Worm (Caenorhabditis elegans): ENCODE measurements around the gene F55A11.7.
A peak's percentile ranks its signal among the peaks of the same experiment; 100 is the strongest.

F55A11.7 gene

ce11 chrV:11817263-11817726, 30.1 kb upstream of the F55A11.7 start:
- TF ChIP-seq nhr-77 (tag; optimal IDR thresholded peaks at IDR 0.05) (no peak), tbx-2 (tag; optimal IDR thresholded peaks at IDR 0.05) (no peak), ama-1 (optimal IDR thresholded peaks at IDR 0.05) (no peak), ztf-4 (tag; optimal IDR thresholded peaks at IDR 0.05) (no peak), unc-62 (GFP tag; optimal IDR thresholded peaks at IDR 0.05) (no peak), nhr-25 (tag; optimal IDR thresholded peaks at IDR 0.05) (no peak), nhr-23 (tag; optimal IDR thresholded peaks at IDR 0.05) (no peak), elt-3 (tag; optimal IDR thresholded peaks at IDR 0.05) (no peak)

- TF ChIP-seq fos-1 (tag; optimal IDR thresholded peaks at IDR 0.05) (no peak), nhr-237 (tag; optimal IDR thresholded peaks at IDR 0.05) (no peak), egl-27 (tag; optimal IDR thresholded peaks at IDR 0.05) (no peak), ceh-28 (tag; optimal IDR thresholded peaks at IDR 0.05) (no peak), daf-12 (tag; optimal IDR thresholded peaks at IDR 0.05) (no peak), aly-2 (tag; optimal IDR thresholded peaks at IDR 0.05) (no peak), nhr-67 (tag; optimal IDR thresholded peaks at IDR 0.05) (no peak), ceh-82 (tag; optimal IDR thresholded peaks at IDR 0.05) (no peak), nhr-76 (tag; optimal IDR thresholded peaks at IDR 0.05) (no peak), lin-15B (tag; optimal IDR thresholded peaks at IDR 0.05) (no peak)
These were observed 28.3 kb upstream of the F55A11.7 start for ce11 chrV:11815566-11815965.

- TF ChIP-seq nhr-11 (tag; optimal IDR thresholded peaks at IDR 0.05) (no peak), unc-39 (tag; optimal IDR thresholded peaks at IDR 0.05) (no peak), skn-1 (tag; optimal IDR thresholded peaks at IDR 0.05) (no peak), elt-3 (tag; optimal IDR thresholded peaks at IDR 0.05) (no peak), aly-2 (tag; optimal IDR thresholded peaks at IDR 0.05) (no peak), nhr-25 (tag; optimal IDR thresholded peaks at IDR 0.05) (no peak), nfya-1 (tag; optimal IDR thresholded peaks at IDR 0.05; ENCODE audit: insufficient read depth) (no peak), tbx-2 (tag; optimal IDR thresholded peaks at IDR 0.05) (no peak), elt-2 (tag; optimal IDR thresholded peaks at IDR 0.05) (no peak), egl-5 (tag; optimal IDR thresholded peaks at IDR 0.05) (no peak), fos-1 (tag; optimal IDR thresholded peaks at IDR 0.05) (no peak), mml-1 (tag; optimal IDR thresholded peaks at IDR 0.05) (no peak), lin-15B (tag; optimal IDR thresholded peaks at IDR 0.05) (no peak), snpc-4 (tag; optimal IDR thresholded peaks at IDR 0.05) (no peak)
These were observed 24.7 kb upstream of the F55A11.7 start, which contains the start of gene D2023.3 for ce11 chrV:11811921-11812320. Gene D2023.3, minus strand, starts transcription at chrV:11812021.

ce11 chrV:11809935-11810334, 22.7 kb upstream of the F55A11.7 start:
- TF ChIP-seq nhr-23 (tag; optimal IDR thresholded peaks at IDR 0.05) (no peak), nhr-25 (tag; optimal IDR thresholded peaks at IDR 0.05) (no peak), hmg-11 (tag; optimal IDR thresholded peaks at IDR 0.05) (no peak), snpc-4 (tag; optimal IDR thresholded peaks at IDR 0.05) (no peak), aly-2 (tag; optimal IDR thresholded peaks at IDR 0.05) (no peak), nhr-77 (tag; optimal IDR thresholded peaks at IDR 0.05) (no peak), fos-1 (tag; optimal IDR thresholded peaks at IDR 0.05) (no peak), lsy-12 (tag; optimal IDR thresholded peaks at IDR 0.05) (no peak), nhr-12 (tag; optimal IDR thresholded peaks at IDR 0.05) (no peak), sea-2 (GFP tag; optimal IDR thresholded peaks at IDR 0.05) (no peak), mml-1 (tag; optimal IDR thresholded peaks at IDR 0.05) (no peak), skn-1 (tag; optimal IDR thresholded peaks at IDR 0.05) (no peak), ama-1 (optimal IDR thresholded peaks at IDR 0.05) (no peak), R02D3.7 (tag; optimal IDR thresholded peaks at IDR 0.05) (no peak), egl-5 (tag; optimal IDR thresholded peaks at IDR 0.05) (no peak), eor-1 (tag; optimal IDR thresholded peaks at IDR 0.05) (no peak), unc-62 (GFP tag; optimal IDR thresholded peaks at IDR 0.05) (no peak), egl-27 (tag; optimal IDR thresholded peaks at IDR 0.05) (no peak)

ce11 chrV:11803518-11803994, 16.3 kb upstream of the F55A11.7 start:
- TF ChIP-seq nhr-11 (tag; optimal IDR thresholded peaks at IDR 0.05): no peak
- no peak for TF ChIP-seq daf-12 (tag; optimal IDR thresholded peaks at IDR 0.05)
- TF ChIP-seq elt-3 (tag; optimal IDR thresholded peaks at IDR 0.05): peak in 1 of 3 experiments; percentile 17
- TF ChIP-seq nhr-25 (tag; optimal IDR thresholded peaks at IDR 0.05): peak; percentile 10
- peak; percentile 40 for TF ChIP-seq nhr-43 (tag; optimal IDR thresholded peaks at IDR 0.05; ENCODE audit: poor library complexity, severe bottlenecking)

All from whole organism, L3 larva.